Worm (Caenorhabditis elegans): ENCODE results near the gene tbc-20.
A peak's percentile ranks its signal among the peaks of the same experiment; 100 is the strongest.

tbc-20 gene

ce11 chrII:14822419-14822818 lies 24.1 kb downstream of the tbc-20 start:
- peak; percentile 95 for TF ChIP-seq nhr-25 (tag; optimal IDR thresholded peaks at IDR 0.05)
- TF ChIP-seq nfya-1 (tag; optimal IDR thresholded peaks at IDR 0.05; ENCODE audit: insufficient read depth), result peak; percentile 37
- peak; percentile 20 for TF ChIP-seq lin-15B (tag; optimal IDR thresholded peaks at IDR 0.05)
- peak; percentile 56 for TF ChIP-seq skn-1 (tag; optimal IDR thresholded peaks at IDR 0.05)
- no peak for TF ChIP-seq fos-1 (tag; optimal IDR thresholded peaks at IDR 0.05)
- TF ChIP-seq ztf-11 (tag; optimal IDR thresholded peaks at IDR 0.05), result no peak
- peak; percentile 79 for TF ChIP-seq elt-2 (tag; optimal IDR thresholded peaks at IDR 0.05)
- TF ChIP-seq pqm-1 (tag; optimal IDR thresholded peaks at IDR 0.05), result peak; percentile 94
- peak; percentile 88 for TF ChIP-seq pha-4 (tag; optimal IDR thresholded peaks at IDR 0.05)
- TF ChIP-seq ceh-82 (tag; optimal IDR thresholded peaks at IDR 0.05), result peak; percentile 30
- TF ChIP-seq nhr-237 (tag; optimal IDR thresholded peaks at IDR 0.05), result no peak
- TF ChIP-seq ceh-28 (tag; optimal IDR thresholded peaks at IDR 0.05), result peak; percentile 55
- peak; percentile 94 for TF ChIP-seq nhr-23 (tag; optimal IDR thresholded peaks at IDR 0.05)
- peak; percentile 35 for TF ChIP-seq lsy-12 (tag; optimal IDR thresholded peaks at IDR 0.05)
- TF ChIP-seq elt-1 (tag; optimal IDR thresholded peaks at IDR 0.05), result peak; percentile 71
- TF ChIP-seq nhr-43 (tag; optimal IDR thresholded peaks at IDR 0.05; ENCODE audit: poor library complexity, severe bottlenecking), result peak; percentile 62
- no peak for TF ChIP-seq fkh-10 (GFP tag; optimal IDR thresholded peaks at IDR 0.05)
- peak; percentile 53 for TF ChIP-seq jun-1 (tag; optimal IDR thresholded peaks at IDR 0.05)

ce11 chrII:14825413-14825812 lies 27.1 kb downstream of the tbc-20 start:
- peak; percentile 75 for TF ChIP-seq nhr-43 (tag; optimal IDR thresholded peaks at IDR 0.05; ENCODE audit: poor library complexity, severe bottlenecking)
- peak; percentile 23 for TF ChIP-seq nfya-1 (tag; optimal IDR thresholded peaks at IDR 0.05; ENCODE audit: insufficient read depth)
- TF ChIP-seq tbx-2 (tag; optimal IDR thresholded peaks at IDR 0.05), result no peak

- TF ChIP-seq daf-12 (tag; optimal IDR thresholded peaks at IDR 0.05) (no peak), ceh-82 (tag; optimal IDR thresholded peaks at IDR 0.05) (no peak), lin-39 (tag; optimal IDR thresholded peaks at IDR 0.05) (no peak), pqm-1 (tag; optimal IDR thresholded peaks at IDR 0.05) (no peak), nhr-237 (tag; optimal IDR thresholded peaks at IDR 0.05) (no peak), nfya-1 (tag; optimal IDR thresholded peaks at IDR 0.05; ENCODE audit: insufficient read depth) (no peak), jun-1 (tag; optimal IDR thresholded peaks at IDR 0.05) (no peak), ztf-4 (tag; optimal IDR thresholded peaks at IDR 0.05) (no peak), mdl-1 (tag; optimal IDR thresholded peaks at IDR 0.05) (no peak), unc-39 (tag; optimal IDR thresholded peaks at IDR 0.05) (no peak)
Observed at ce11 chrII:14832055-14832454, 33.8 kb downstream of the tbc-20 start.

- peak; percentile 57 for TF ChIP-seq nhr-43 (tag; optimal IDR thresholded peaks at IDR 0.05; ENCODE audit: poor library complexity, severe bottlenecking)
- no peak for TF ChIP-seq hmg-11 (tag; optimal IDR thresholded peaks at IDR 0.05)
- no peak for TF ChIP-seq mdl-1 (tag; optimal IDR thresholded peaks at IDR 0.05)
- no peak for TF ChIP-seq skn-1 (tag; optimal IDR thresholded peaks at IDR 0.05)
- no peak for TF ChIP-seq unc-62 (GFP tag; optimal IDR thresholded peaks at IDR 0.05)
- peak; percentile 7 for TF ChIP-seq ceh-28 (tag; optimal IDR thresholded peaks at IDR 0.05)
- TF ChIP-seq jun-1 (tag; optimal IDR thresholded peaks at IDR 0.05), result no peak
- TF ChIP-seq pqm-1 (tag; optimal IDR thresholded peaks at IDR 0.05), result no peak
- TF ChIP-seq ceh-16 (tag; optimal IDR thresholded peaks at IDR 0.05), result no peak
- no peak for TF ChIP-seq nhr-11 (tag; optimal IDR thresholded peaks at IDR 0.05)
- TF ChIP-seq nhr-77 (tag; optimal IDR thresholded peaks at IDR 0.05), result no peak
- no peak for TF ChIP-seq mml-1 (tag; optimal IDR thresholded peaks at IDR 0.05)
- peak; percentile 67 for TF ChIP-seq nhr-23 (tag; optimal IDR thresholded peaks at IDR 0.05)
- TF ChIP-seq lin-39 (tag; optimal IDR thresholded peaks at IDR 0.05), result no peak
- TF ChIP-seq elt-3 (tag; optimal IDR thresholded peaks at IDR 0.05), result peak in 1 of 3 experiments; percentile 29
- peak; percentile 38 for TF ChIP-seq nhr-76 (tag; optimal IDR thresholded peaks at IDR 0.05)
- no peak for TF ChIP-seq ztf-4 (tag; optimal IDR thresholded peaks at IDR 0.05)
- no peak for TF ChIP-seq ceh-82 (tag; optimal IDR thresholded peaks at IDR 0.05)
- no peak for TF ChIP-seq egl-5 (tag; optimal IDR thresholded peaks at IDR 0.05)
- TF ChIP-seq elt-2 (tag; optimal IDR thresholded peaks at IDR 0.05), result peak; percentile 3
Observed at ce11 chrII:14838596-14839215, 40.4 kb downstream of the tbc-20 start.

- TF ChIP-seq nhr-43 (tag; optimal IDR thresholded peaks at IDR 0.05; ENCODE audit: poor library complexity, severe bottlenecking) (peak; percentile 54), nhr-25 (tag; optimal IDR thresholded peaks at IDR 0.05) (no peak)
Observed at ce11 chrII:14841253-14841652, 43.0 kb downstream of the tbc-20 start.

All from whole organism, L3 larva.